Worm (Caenorhabditis elegans): Measurements from ENCODE around the gene cisd-3.1.

Gene cisd-3.1

ce11 chrIII:4517781-4518180 lies 24.9 kb upstream of the cisd-3.1 start:
- no peak for TF ChIP-seq hmg-11 (tag; optimal IDR thresholded peaks at IDR 0.05)
- TF ChIP-seq nfya-1 (tag; optimal IDR thresholded peaks at IDR 0.05; ENCODE audit: insufficient read depth) = no peak
- no peak for TF ChIP-seq unc-39 (tag; optimal IDR thresholded peaks at IDR 0.05)
- no peak for TF ChIP-seq tbx-2 (tag; optimal IDR thresholded peaks at IDR 0.05)
- TF ChIP-seq zag-1 (tag; optimal IDR thresholded peaks at IDR 0.05) = no peak
- no peak for TF ChIP-seq ceh-16 (tag; optimal IDR thresholded peaks at IDR 0.05)

ce11 chrIII:4519410-4519809 lies 23.3 kb upstream of the cisd-3.1 start:
- TF ChIP-seq egl-5 (tag; optimal IDR thresholded peaks at IDR 0.05) (no peak), elt-1 (tag; optimal IDR thresholded peaks at IDR 0.05) (no peak), eor-1 (tag; optimal IDR thresholded peaks at IDR 0.05) (no peak), zag-1 (tag; optimal IDR thresholded peaks at IDR 0.05) (no peak), pha-4 (tag; optimal IDR thresholded peaks at IDR 0.05) (no peak), nhr-76 (tag; optimal IDR thresholded peaks at IDR 0.05) (no peak), nhr-43 (tag; optimal IDR thresholded peaks at IDR 0.05; ENCODE audit: poor library complexity, severe bottlenecking) (no peak), ceh-28 (tag; optimal IDR thresholded peaks at IDR 0.05) (no peak), R02D3.7 (tag; optimal IDR thresholded peaks at IDR 0.05) (no peak), ztf-11 (tag; optimal IDR thresholded peaks at IDR 0.05) (no peak), unc-39 (tag; optimal IDR thresholded peaks at IDR 0.05) (no peak), unc-62 (GFP tag; optimal IDR thresholded peaks at IDR 0.05) (no peak), nhr-67 (tag; optimal IDR thresholded peaks at IDR 0.05) (no peak), sea-2 (GFP tag; optimal IDR thresholded peaks at IDR 0.05) (no peak), nhr-28 (tag; optimal IDR thresholded peaks at IDR 0.05) (no peak), nhr-11 (tag; optimal IDR thresholded peaks at IDR 0.05) (no peak), elt-2 (tag; optimal IDR thresholded peaks at IDR 0.05) (no peak), ZK546.5 (tag; optimal IDR thresholded peaks at IDR 0.05) (no peak)

- TF ChIP-seq lsy-12 (tag; optimal IDR thresholded peaks at IDR 0.05) = no peak
- TF ChIP-seq eor-1 (tag; optimal IDR thresholded peaks at IDR 0.05) = no peak
- TF ChIP-seq ceh-82 (tag; optimal IDR thresholded peaks at IDR 0.05) = no peak
- no peak for TF ChIP-seq ztf-4 (tag; optimal IDR thresholded peaks at IDR 0.05)
- no peak for TF ChIP-seq lin-15B (tag; optimal IDR thresholded peaks at IDR 0.05)
- TF ChIP-seq hmg-11 (tag; optimal IDR thresholded peaks at IDR 0.05) = no peak
- no peak for TF ChIP-seq nhr-43 (tag; optimal IDR thresholded peaks at IDR 0.05; ENCODE audit: poor library complexity, severe bottlenecking)
- TF ChIP-seq ama-1 (optimal IDR thresholded peaks at IDR 0.05) = no peak
- no peak for TF ChIP-seq tbx-2 (tag; optimal IDR thresholded peaks at IDR 0.05)
- TF ChIP-seq egl-5 (tag; optimal IDR thresholded peaks at IDR 0.05) = no peak
- TF ChIP-seq unc-62 (GFP tag; optimal IDR thresholded peaks at IDR 0.05) = no peak
- TF ChIP-seq nhr-67 (tag; optimal IDR thresholded peaks at IDR 0.05) = no peak
- no peak for TF ChIP-seq egl-27 (tag; optimal IDR thresholded peaks at IDR 0.05)
- no peak for TF ChIP-seq ceh-28 (tag; optimal IDR thresholded peaks at IDR 0.05)
- no peak for TF ChIP-seq elt-3 (tag; optimal IDR thresholded peaks at IDR 0.05)
Observed at ce11 chrIII:4520057-4520456, 22.6 kb upstream of the cisd-3.1 start, which contains the start of gene cdh-4. TSS of gene cdh-4 (plus strand) at chrIII:4520357.

- no peak for TF ChIP-seq sea-2 (GFP tag; optimal IDR thresholded peaks at IDR 0.05)
- no peak for TF ChIP-seq lsy-12 (tag; optimal IDR thresholded peaks at IDR 0.05)
- no peak for TF ChIP-seq elt-2 (tag; optimal IDR thresholded peaks at IDR 0.05)
- no peak for TF ChIP-seq eor-1 (tag; optimal IDR thresholded peaks at IDR 0.05)
- no peak for TF ChIP-seq nhr-43 (tag; optimal IDR thresholded peaks at IDR 0.05; ENCODE audit: poor library complexity, severe bottlenecking)
- TF ChIP-seq pha-4 (tag; optimal IDR thresholded peaks at IDR 0.05) = no peak
- no peak for TF ChIP-seq nhr-77 (tag; optimal IDR thresholded peaks at IDR 0.05)
- TF ChIP-seq nhr-76 (tag; optimal IDR thresholded peaks at IDR 0.05) = no peak
- TF ChIP-seq lin-15B (tag; optimal IDR thresholded peaks at IDR 0.05) = no peak
- TF ChIP-seq egl-27 (tag; optimal IDR thresholded peaks at IDR 0.05) = no peak
- TF ChIP-seq ceh-9 (tag; optimal IDR thresholded peaks at IDR 0.05) = no peak
- no peak for TF ChIP-seq ztf-4 (tag; optimal IDR thresholded peaks at IDR 0.05)
- no peak for TF ChIP-seq fos-1 (tag; optimal IDR thresholded peaks at IDR 0.05)
Observed at ce11 chrIII:4523411-4523810, 19.3 kb upstream of the cisd-3.1 start.

ce11 chrIII:4524071-4524470 lies 18.6 kb upstream of the cisd-3.1 start:
- no peak for TF ChIP-seq mml-1 (tag; optimal IDR thresholded peaks at IDR 0.05)
- TF ChIP-seq nhr-67 (tag; optimal IDR thresholded peaks at IDR 0.05) = no peak
- TF ChIP-seq unc-62 (GFP tag; optimal IDR thresholded peaks at IDR 0.05) = no peak
- TF ChIP-seq mdl-1 (tag; optimal IDR thresholded peaks at IDR 0.05) = no peak
- TF ChIP-seq fkh-2 (tag; optimal IDR thresholded peaks at IDR 0.05) = no peak
- TF ChIP-seq fkh-10 (GFP tag; optimal IDR thresholded peaks at IDR 0.05) = no peak
- no peak for TF ChIP-seq nhr-12 (tag; optimal IDR thresholded peaks at IDR 0.05)
- no peak for TF ChIP-seq elt-1 (tag; optimal IDR thresholded peaks at IDR 0.05)
- no peak for TF ChIP-seq ceh-16 (tag; optimal IDR thresholded peaks at IDR 0.05)
- TF ChIP-seq sea-2 (GFP tag; optimal IDR thresholded peaks at IDR 0.05) = no peak
- no peak for TF ChIP-seq nhr-23 (tag; optimal IDR thresholded peaks at IDR 0.05)
- no peak for TF ChIP-seq unc-39 (tag; optimal IDR thresholded peaks at IDR 0.05)
- TF ChIP-seq R02D3.7 (tag; optimal IDR thresholded peaks at IDR 0.05) = no peak
- no peak for TF ChIP-seq snpc-4 (tag; optimal IDR thresholded peaks at IDR 0.05)
- no peak for TF ChIP-seq lin-39 (tag; optimal IDR thresholded peaks at IDR 0.05)
- TF ChIP-seq elt-3 (tag; optimal IDR thresholded peaks at IDR 0.05) = no peak
- no peak for TF ChIP-seq nhr-11 (tag; optimal IDR thresholded peaks at IDR 0.05)

Data from whole organism, L3 larva.